Worm (Caenorhabditis elegans) whole organism, L4/young adult: ENCODE data around the gene C33D9.3.

ENCODE experiments used
- W03F9.2 ChIP-seq: fragments of 150-350 bp; optimal IDR thresholded peaks from 2 replicates; lab custom pipeline; 2014; ENCODE audit warnings: missing biosample characterization, missing genetic modification characterization
- dao-5 ChIP-seq: sonication (generic microtip); optimal IDR thresholded peaks from 2 replicates; lab custom pipeline; 2016; ENCODE audit warnings: missing genotype, missing genetic modification characterization, moderate library complexity, missing compliant biosample characterization
- him-1 ChIP-seq: sonication (generic microtip); optimal IDR thresholded peaks from 2 replicates; lab custom pipeline; 2016; ENCODE audit warnings: missing genotype, missing genetic modification reagents, missing genetic modification characterization, missing compliant biosample characterization

C33D9.3 gene

DNA sequence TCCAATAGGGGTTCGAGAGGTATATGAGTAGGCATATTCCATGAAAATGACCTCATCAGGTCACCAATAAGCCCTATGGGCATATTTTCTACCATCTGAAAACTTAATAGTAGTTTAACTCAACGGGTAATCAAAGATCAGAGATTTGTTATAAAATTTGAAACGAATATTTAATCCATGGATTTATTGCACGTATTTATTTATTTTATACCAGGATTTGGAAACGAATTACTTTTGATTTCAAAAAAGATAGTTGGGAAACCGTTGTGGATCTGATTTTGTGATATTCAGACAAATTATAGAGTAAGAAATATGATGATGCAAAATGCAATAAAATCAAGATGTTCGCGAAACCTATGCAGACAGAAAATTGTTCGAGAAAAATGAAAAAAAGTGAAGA, at the start of gene C33D9.3:
TSS of gene C33D9.3 (minus strand) at position 101 of the 400 bp plus-strand sequence.
- TF ChIP-seq dao-5 = no peak
- no peak for TF ChIP-seq him-1
- TF ChIP-seq W03F9.2 = no peak

- TF ChIP-seq W03F9.2 = no peak
Observed at ce11 chrIV:8840161-8840765, 47.6 kb upstream of the C33D9.3 start, which contains the start of the genes T28C6.11 and T11B7.1. Gene T28C6.11, minus strand, starts transcription at chrIV:8840261. Gene T11B7.1, plus strand, starts transcription at chrIV:8840715.

ce11 chrIV:8830591-8830990, 37.9 kb upstream of the C33D9.3 start, which contains the start of gene T28C6.8:
Gene T28C6.8, minus strand, starts transcription at chrIV:8830727.
- no peak for TF ChIP-seq him-1
- TF ChIP-seq W03F9.2 = no peak
- no peak for TF ChIP-seq dao-5

ce11 chrIV:8827500-8827899, 34.8 kb upstream of the C33D9.3 start, which contains the start of gene T28C6.7:
Gene T28C6.7, plus strand, starts transcription at chrIV:8827800.
- TF ChIP-seq dao-5 = no peak
- no peak for TF ChIP-seq him-1
- TF ChIP-seq W03F9.2 = no peak

DNA sequence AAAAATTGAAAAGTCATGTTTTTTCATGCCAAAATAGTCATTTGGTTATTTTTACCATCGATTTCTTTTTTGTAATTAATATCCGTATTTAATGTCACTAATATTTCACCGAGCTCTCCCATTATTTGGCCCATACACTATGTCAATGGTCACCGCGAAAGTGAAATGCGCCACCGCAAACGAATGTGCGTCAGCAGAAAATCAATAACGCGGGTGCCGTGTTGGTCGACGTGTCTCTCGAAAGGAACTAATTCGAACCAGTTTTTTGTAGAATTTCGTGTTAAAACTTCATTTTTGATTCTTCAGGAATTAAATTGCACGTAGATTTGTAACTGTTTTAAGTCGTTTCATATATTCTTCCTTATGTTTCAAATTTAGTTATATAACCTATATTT, 33.9 kb upstream of the C33D9.3 start:
- no peak for TF ChIP-seq dao-5
- no peak for TF ChIP-seq him-1
- no peak for TF ChIP-seq W03F9.2

- TF ChIP-seq him-1 (no peak), W03F9.2 (no peak), dao-5 (no peak)
Observed at ce11 chrIV:8825997-8826605, 33.4 kb upstream of the C33D9.3 start.

DNA sequence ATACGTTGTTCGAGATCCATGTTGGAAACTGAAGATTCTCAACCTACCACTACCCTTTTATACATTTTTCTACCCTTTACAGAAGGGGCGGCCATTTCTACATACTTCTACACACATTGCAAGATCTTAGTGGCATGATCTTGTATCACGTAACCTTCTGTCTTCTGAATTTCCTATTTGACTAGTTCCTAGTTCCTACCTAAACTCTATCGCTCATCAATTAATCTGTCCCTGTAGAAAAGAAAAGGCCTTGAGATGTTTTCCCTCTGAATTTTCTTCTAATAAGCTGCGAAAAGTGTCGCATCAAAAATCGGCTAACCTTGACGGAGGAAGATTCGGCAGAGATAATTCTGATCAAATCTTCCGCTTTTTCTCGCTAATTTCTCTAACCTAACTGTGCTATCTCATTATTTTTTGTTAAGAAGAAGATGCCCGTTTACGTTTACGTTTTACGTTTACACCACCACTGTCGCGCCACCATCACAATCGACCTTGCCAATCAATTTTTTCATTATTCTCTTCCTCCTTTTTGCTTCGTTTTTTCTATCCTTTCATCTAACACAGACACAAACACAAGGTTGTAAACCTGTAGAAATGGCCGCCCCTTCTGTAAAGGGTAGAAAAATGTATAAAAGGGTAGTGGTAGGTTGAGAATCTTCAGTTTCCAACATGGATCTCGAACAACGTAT, 31.6 kb upstream of the C33D9.3 start, which contains the start of the genes col-117 and col-3:
TSS of gene col-117 (minus strand) at position 51 of the 689 bp plus-strand sequence.
TSS of gene col-3 (plus strand) at position 639 of the 689 bp plus-strand sequence.
- no peak for TF ChIP-seq him-1
- no peak for TF ChIP-seq W03F9.2

DNA sequence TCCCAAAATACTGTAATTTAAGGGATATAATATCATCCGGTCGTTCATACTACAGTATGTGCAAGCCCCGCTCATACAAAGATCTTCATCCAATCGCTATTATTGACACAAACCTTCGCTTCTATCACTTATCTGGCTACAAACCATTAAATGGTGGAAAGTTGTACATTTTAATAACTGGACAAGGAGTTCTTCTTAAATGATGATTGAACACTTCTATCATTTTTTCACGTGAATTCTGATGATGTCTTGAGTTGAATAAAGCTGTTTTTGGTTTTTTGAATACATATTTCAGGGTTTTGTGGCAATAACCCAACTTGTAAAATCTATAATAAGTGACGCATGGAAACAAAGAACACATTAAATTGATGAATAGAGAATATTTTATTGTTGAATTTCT, 29.9 kb upstream of the C33D9.3 start:
- TF ChIP-seq dao-5 (no peak), him-1 (no peak), W03F9.2 (no peak)

DNA sequence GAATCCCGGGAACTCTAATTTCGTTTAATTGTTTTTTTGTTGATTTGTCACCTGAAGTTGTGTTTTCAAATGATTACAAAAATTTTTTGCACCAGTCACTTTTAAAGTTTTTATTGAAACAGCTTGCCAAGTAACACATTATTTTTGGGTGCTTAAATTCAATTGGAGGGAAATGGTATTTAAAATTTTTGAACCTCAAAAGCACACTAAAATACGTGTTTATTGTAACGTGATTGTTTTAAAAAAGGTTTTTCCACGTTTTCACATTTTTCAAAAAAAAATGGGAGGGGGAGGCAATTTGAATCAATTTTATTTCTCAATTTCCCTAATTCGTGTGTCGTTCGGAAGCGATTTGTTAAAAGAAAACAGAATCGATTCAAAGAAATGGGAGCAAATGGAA, 28.4 kb upstream of the C33D9.3 start, which contains the start of gene T28C6.5:
TSS of gene T28C6.5 (plus strand) at position 301 of the 400 bp plus-strand sequence.
- TF ChIP-seq dao-5 (no peak), W03F9.2 (no peak), him-1 (no peak)

ce11 chrIV:8820041-8820440, 27.3 kb upstream of the C33D9.3 start, which contains the start of gene T28C6.3:
Gene T28C6.3, plus strand, starts transcription at chrIV:8820341.
- TF ChIP-seq dao-5 (no peak), him-1 (no peak), W03F9.2 (no peak)

DNA sequence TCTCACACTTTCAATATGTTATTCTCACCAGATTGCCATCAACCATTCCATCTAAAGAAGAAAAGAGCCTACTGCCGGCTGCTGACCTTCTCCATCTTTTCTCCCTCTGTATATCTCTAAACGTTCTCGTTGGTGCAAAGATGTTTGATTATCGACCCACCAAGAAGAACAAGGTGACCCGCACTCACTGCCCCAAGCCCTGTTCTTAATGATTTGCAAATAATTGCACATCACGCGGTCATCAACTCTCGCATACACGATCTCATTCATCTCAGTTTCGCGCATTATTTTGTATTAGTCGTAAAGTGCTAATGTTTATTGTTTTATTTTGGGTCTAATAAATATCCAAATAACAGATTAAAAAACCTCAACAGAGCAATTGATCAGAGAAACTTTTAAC, 26.8 kb upstream of the C33D9.3 start:
- TF ChIP-seq dao-5 (no peak), W03F9.2 (no peak), him-1 (no peak)

ce11 chrIV:8817639-8818038, 24.9 kb upstream of the C33D9.3 start, which contains the start of gene T28C6.10:
Gene T28C6.10, plus strand, starts transcription at chrIV:8817939.
- no peak for TF ChIP-seq him-1
- TF ChIP-seq dao-5 = no peak
- no peak for TF ChIP-seq W03F9.2

- TF ChIP-seq W03F9.2 (no peak), dao-5 (no peak), him-1 (no peak)
Observed at ce11 chrIV:8816617-8817016, 23.9 kb upstream of the C33D9.3 start.

DNA sequence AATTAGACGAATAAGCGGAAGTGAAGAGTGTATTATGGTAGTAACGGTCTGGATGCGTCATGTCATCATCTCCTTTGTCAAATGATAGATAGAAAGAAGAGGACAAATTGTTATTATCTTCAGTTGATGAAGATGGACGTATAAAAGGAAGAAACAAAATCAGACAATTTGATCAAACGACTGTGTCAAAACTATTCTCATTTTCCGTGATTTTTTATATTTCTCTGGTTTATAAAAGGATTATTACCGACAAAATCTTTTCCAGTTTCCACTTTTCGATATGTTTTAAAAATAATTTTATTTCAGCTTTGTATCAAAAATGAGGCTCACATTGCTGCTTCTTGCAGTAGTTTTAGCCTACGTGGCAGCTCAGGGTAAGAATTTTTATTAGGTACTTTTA, 23.3 kb upstream of the C33D9.3 start, which contains the start of gene grsp-2:
TSS of gene grsp-2 (plus strand) at position 301 of the 400 bp plus-strand sequence.
- TF ChIP-seq W03F9.2 (no peak), dao-5 (no peak), him-1 (no peak)

DNA sequence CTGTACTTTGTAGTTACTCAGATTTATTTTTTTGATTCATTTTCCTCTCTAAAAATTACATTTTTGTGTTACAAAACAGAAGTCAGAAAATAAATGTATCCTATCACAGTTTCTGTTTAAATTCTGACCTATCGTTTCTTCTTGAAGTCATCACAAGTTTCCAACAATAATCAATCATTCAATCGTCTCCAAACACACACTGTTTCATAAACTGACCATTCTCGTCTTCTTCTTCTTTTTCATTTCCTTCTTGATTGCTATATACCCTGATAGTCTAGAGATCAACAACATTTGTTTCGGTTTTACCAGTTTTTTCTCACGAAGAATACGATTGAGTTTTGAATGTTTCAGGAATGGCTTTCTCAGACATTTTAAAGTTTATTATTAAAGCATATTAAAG, 22.5 kb upstream of the C33D9.3 start:
- TF ChIP-seq him-1 (no peak), W03F9.2 (no peak), dao-5 (no peak)

ce11 chrIV:8813614-8814013, 20.9 kb upstream of the C33D9.3 start, which contains the start of gene exc-5:
Gene exc-5, minus strand, starts transcription at chrIV:8813670.
- TF ChIP-seq dao-5 (no peak), him-1 (no peak), W03F9.2 (no peak)
